Worm (Caenorhabditis elegans) whole organism, L4 larva: ENCODE results near the gene gcy-12.
A peak's percentile ranks its signal among the peaks of the same experiment; 100 is the strongest.

Experiments
- Y105C5A.15 ChIP-seq: fragments of 200-800 bp; sonication (Bioruptor generic); IDR thresholded peaks from 2 replicates; pipeline ENCODE4 v1.3.6; 2022; ENCODE audit warnings: missing genetic modification characterization, missing compliant biosample characterization
- ceh-82 ChIP-seq: sonication (generic microtip); optimal IDR thresholded peaks from 2 replicates; lab custom pipeline; 2017; ENCODE audit warnings: missing biosample characterization, missing genetic modification characterization
- cey-2 ChIP-seq: sonication (generic microtip); optimal IDR thresholded peaks from 3 replicates; lab custom pipeline; 2017; ENCODE audit warnings: missing genetic modification characterization, mild to moderate bottlenecking, missing compliant biosample characterization, antibody characterized with exemption, borderline replicate concordance; ENCODE audit not compliant: insufficient read depth
- dmd-8 ChIP-seq: fragments of 200-800 bp; sonication (Bioruptor generic); IDR thresholded peaks from 2 replicates; pipeline ENCODE4 v1.3.6; 2022; ENCODE audit warnings: missing genetic modification characterization, missing compliant biosample characterization
- fos-1 ChIP-seq: fragments of 150-350 bp; optimal IDR thresholded peaks from 2 replicates; lab custom pipeline; 2014; ENCODE audit warnings: missing biosample characterization, missing genetic modification characterization
- mdl-1 ChIP-seq, 2 experiments: fragments of 150-350 bp in 1 of 2; sonication (generic microtip) in 1 of 2; optimal IDR thresholded peaks; 2 replicates each; lab custom pipeline; 2014 to 2017; ENCODE audit warnings: missing biosample characterization in 2 of 2, missing genetic modification characterization in 2 of 2
- nhr-10 ChIP-seq: fragments of 150-350 bp; optimal IDR thresholded peaks from 2 replicates; lab custom pipeline; 2014; ENCODE audit warnings: missing biosample characterization, missing genetic modification characterization
- nhr-25 ChIP-seq: sonication (generic microtip); optimal IDR thresholded peaks from 2 replicates; lab custom pipeline; 2017; ENCODE audit warnings: missing genetic modification characterization, mild to moderate bottlenecking, missing compliant biosample characterization, antibody characterized with exemption, moderate library complexity, borderline replicate concordance; ENCODE audit not compliant: insufficient read depth
- php-3 ChIP-seq: fragments of 200-800 bp; sonication (Bioruptor generic); IDR thresholded peaks from 2 replicates; pipeline ENCODE4 v1.3.6; 2022; ENCODE audit warnings: missing genetic modification reagents, missing genetic modification characterization, missing compliant biosample characterization
- unc-39 ChIP-seq: sonication (generic microtip); optimal IDR thresholded peaks from 2 replicates; lab custom pipeline; 2017; ENCODE audit warnings: missing biosample characterization, missing genetic modification characterization
- zag-1 ChIP-seq: fragments of 150-350 bp; optimal IDR thresholded peaks from 2 replicates; lab custom pipeline; 2014; ENCODE audit warnings: missing biosample characterization, missing genetic modification characterization

DNA sequence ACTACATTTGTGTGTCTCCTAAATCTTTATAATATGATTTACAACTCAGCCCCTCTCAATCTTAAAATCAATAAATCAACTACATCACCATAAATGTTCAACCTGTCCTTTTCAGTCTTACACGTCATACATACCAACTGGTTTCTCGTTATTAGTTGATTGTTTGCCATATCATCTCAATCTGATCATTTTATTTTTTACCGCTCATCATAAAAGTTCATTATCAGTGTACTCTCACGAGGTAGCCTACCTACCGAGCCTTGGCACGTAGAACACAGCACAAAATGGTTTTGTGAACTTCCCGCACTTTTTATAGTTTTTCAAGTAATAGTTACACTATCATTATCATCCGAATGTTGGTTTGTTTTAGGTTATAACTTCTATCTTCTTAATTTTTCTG, 30.7 kb upstream of the gcy-12 start:
- TF ChIP-seq Y105C5A.15 (GFP tag; lab: Robert Waterston, UW) (no peak), nhr-10 (tag; lab: Kevin White, UChicago) (peak; percentile 57), ceh-82 (tag; lab: Kevin White, UChicago) (no peak), mdl-1 (tag; optimal IDR thresholded peaks at IDR 0.05; lab: Kevin White, UChicago) (peak in 1 of 2 experiments; percentile 46), php-3 (GFP tag; lab: Robert Waterston, UW) (peak; percentile 97), fos-1 (tag; lab: Kevin White, UChicago) (no peak), cey-2 (tag; lab: Kevin White, UChicago) (no peak), unc-39 (no peak), dmd-8 (GFP tag; lab: Robert Waterston, UW) (no peak), nhr-25 (no peak), zag-1 (tag; lab: Kevin White, UChicago) (no peak)
